Fruit fly (Drosophila melanogaster): ENCODE data around the gene Clamp.

Gene Clamp

dm6 chr2L:22169044-22169515 is at the start of gene Clamp:
Clamp (minus strand) TSS chr2L:22169143.
- TF ChIP-seq usp (GFP tag; optimal IDR thresholded peaks at IDR 0.05) (no peak), psq (optimal IDR thresholded peaks at IDR 0.05) (no peak), EcR (GFP tag; optimal IDR thresholded peaks at IDR 0.05) (no peak), CG8478 (optimal IDR thresholded peaks at IDR 0.05) (no peak), Dll (optimal IDR thresholded peaks at IDR 0.05) (no peak), pan (optimal IDR thresholded peaks at IDR 0.05) (no peak)

dm6 chr2L:22214276-22214675 is 45.3 kb upstream of the Clamp start, which contains the start of gene Ir40a:
Ir40a (minus strand) TSS chr2L:22214376.
- TF ChIP-seq usp (GFP tag; optimal IDR thresholded peaks at IDR 0.05) (no peak), EcR (GFP tag; optimal IDR thresholded peaks at IDR 0.05) (no peak), pan (optimal IDR thresholded peaks at IDR 0.05) (no peak), psq (optimal IDR thresholded peaks at IDR 0.05) (no peak), CG8478 (optimal IDR thresholded peaks at IDR 0.05) (no peak)

dm6 chr2L:22176398-22176797 is 7.5 kb upstream of the Clamp start:
- TF ChIP-seq Dll (optimal IDR thresholded peaks at IDR 0.05) = no peak
- TF ChIP-seq EcR (GFP tag; optimal IDR thresholded peaks at IDR 0.05) = no peak
- TF ChIP-seq CG8478 (optimal IDR thresholded peaks at IDR 0.05) = no peak
- no peak for TF ChIP-seq pan (optimal IDR thresholded peaks at IDR 0.05)
- no peak for TF ChIP-seq psq (optimal IDR thresholded peaks at IDR 0.05)
- no peak for TF ChIP-seq usp (GFP tag; optimal IDR thresholded peaks at IDR 0.05)

dm6 chr2L:22175101-22175500 is 6.2 kb upstream of the Clamp start, which contains the start of gene CG3635:
CG3635 (plus strand) TSS chr2L:22175415.
- TF ChIP-seq psq (optimal IDR thresholded peaks at IDR 0.05) = no peak
- TF ChIP-seq pan (optimal IDR thresholded peaks at IDR 0.05) = no peak
- TF ChIP-seq Dll (optimal IDR thresholded peaks at IDR 0.05) = no peak
- no peak for TF ChIP-seq CG8478 (optimal IDR thresholded peaks at IDR 0.05)

- no peak for TF ChIP-seq usp (GFP tag; optimal IDR thresholded peaks at IDR 0.05)
- TF ChIP-seq EcR (GFP tag; optimal IDR thresholded peaks at IDR 0.05) = no peak
- TF ChIP-seq pan (optimal IDR thresholded peaks at IDR 0.05) = no peak
- TF ChIP-seq CG8478 (optimal IDR thresholded peaks at IDR 0.05) = peak; percentile 52
Observed at dm6 chr2L:22168559-22169027, 350 bp downstream of the Clamp start.

- TF ChIP-seq CG8478 (optimal IDR thresholded peaks at IDR 0.05) (no peak), psq (optimal IDR thresholded peaks at IDR 0.05) (no peak), EcR (GFP tag; optimal IDR thresholded peaks at IDR 0.05) (no peak), Dll (optimal IDR thresholded peaks at IDR 0.05) (no peak), pan (optimal IDR thresholded peaks at IDR 0.05) (no peak), usp (GFP tag; optimal IDR thresholded peaks at IDR 0.05) (no peak)
Observed at dm6 chr2L:22163302-22163701, 5.6 kb downstream of the Clamp start.

dm6 chr2L:22159800-22160199 is 9.1 kb downstream of the Clamp start:
- TF ChIP-seq Dll (optimal IDR thresholded peaks at IDR 0.05) (no peak), EcR (GFP tag; optimal IDR thresholded peaks at IDR 0.05) (no peak), psq (optimal IDR thresholded peaks at IDR 0.05) (no peak), pan (optimal IDR thresholded peaks at IDR 0.05) (no peak), usp (GFP tag; optimal IDR thresholded peaks at IDR 0.05) (no peak), CG8478 (optimal IDR thresholded peaks at IDR 0.05) (no peak)

- TF ChIP-seq CG8478 (optimal IDR thresholded peaks at IDR 0.05) (no peak), psq (optimal IDR thresholded peaks at IDR 0.05) (no peak), usp (GFP tag; optimal IDR thresholded peaks at IDR 0.05) (no peak), pan (optimal IDR thresholded peaks at IDR 0.05) (no peak), Dll (optimal IDR thresholded peaks at IDR 0.05) (no peak), EcR (GFP tag; optimal IDR thresholded peaks at IDR 0.05) (no peak)
Observed at dm6 chr2L:22153246-22153645, 15.7 kb downstream of the Clamp start.

dm6 chr2L:22151323-22151722 is 17.6 kb downstream of the Clamp start, which contains the start of gene dunk:
dunk (plus strand) TSS chr2L:22151623.
- TF ChIP-seq CG8478 (optimal IDR thresholded peaks at IDR 0.05) (no peak), Dll (optimal IDR thresholded peaks at IDR 0.05) (no peak), EcR (GFP tag; optimal IDR thresholded peaks at IDR 0.05) (no peak), pan (optimal IDR thresholded peaks at IDR 0.05) (no peak), usp (GFP tag; optimal IDR thresholded peaks at IDR 0.05) (no peak), psq (optimal IDR thresholded peaks at IDR 0.05) (no peak)

dm6 chr2L:22148713-22149112 is 20.2 kb downstream of the Clamp start:
- no peak for TF ChIP-seq CG8478 (optimal IDR thresholded peaks at IDR 0.05)
- TF ChIP-seq EcR (GFP tag; optimal IDR thresholded peaks at IDR 0.05) = no peak
- TF ChIP-seq usp (GFP tag; optimal IDR thresholded peaks at IDR 0.05) = no peak
- TF ChIP-seq pan (optimal IDR thresholded peaks at IDR 0.05) = no peak
- TF ChIP-seq Dll (optimal IDR thresholded peaks at IDR 0.05) = no peak
- no peak for TF ChIP-seq psq (optimal IDR thresholded peaks at IDR 0.05)

dm6 chr2L:22146247-22146646 is 22.7 kb downstream of the Clamp start:
- TF ChIP-seq usp (GFP tag; optimal IDR thresholded peaks at IDR 0.05) (no peak), CG8478 (optimal IDR thresholded peaks at IDR 0.05) (no peak), pan (optimal IDR thresholded peaks at IDR 0.05) (no peak), psq (optimal IDR thresholded peaks at IDR 0.05) (no peak), Dll (optimal IDR thresholded peaks at IDR 0.05) (no peak), EcR (GFP tag; optimal IDR thresholded peaks at IDR 0.05) (no peak)

dm6 chr2L:22145269-22145917 is 23.6 kb downstream of the Clamp start:
- TF ChIP-seq usp (GFP tag; optimal IDR thresholded peaks at IDR 0.05) = no peak
- no peak for TF ChIP-seq pan (optimal IDR thresholded peaks at IDR 0.05)
- no peak for TF ChIP-seq psq (optimal IDR thresholded peaks at IDR 0.05)
- no peak for TF ChIP-seq Dll (optimal IDR thresholded peaks at IDR 0.05)
- TF ChIP-seq CG8478 (optimal IDR thresholded peaks at IDR 0.05) = no peak
- no peak for TF ChIP-seq EcR (GFP tag; optimal IDR thresholded peaks at IDR 0.05)
